Fruit fly (Drosophila melanogaster): ENCODE data around the gene WASp.

- TF ChIP-seq CG8159 (tag; optimal IDR thresholded peaks at IDR 0.05) (no peak), CG17806 (tag; optimal IDR thresholded peaks at IDR 0.05) (no peak), CG14655 (GFP tag; optimal IDR thresholded peaks at IDR 0.05) (no peak), gl (tag; optimal IDR thresholded peaks at IDR 0.05) (no peak), Pif1A (GFP tag; optimal IDR thresholded peaks at IDR 0.05) (no peak), CG15710 (tag; optimal IDR thresholded peaks at IDR 0.05) (no peak), CG12605 (GFP tag; IDR thresholded peaks at IDR 0.05) (no peak)
These were observed 56.1 kb downstream of the WASp start for dm6 chr3R:28775703-28776102.

All from whole organism, pupa.